Worm (Caenorhabditis elegans): ENCODE measurements around the gene oxy-4.

ce11 chrIII:5150980-5151379, 7.6 kb downstream of the oxy-4 start:
- TF ChIP-seq lin-39 (tag; optimal IDR thresholded peaks at IDR 0.05) (no peak), efl-1 (optimal IDR thresholded peaks at IDR 0.05) (no peak), efl-1 (GFP tag; optimal IDR thresholded peaks at IDR 0.05 in 1 of 2) (no peak), fos-1 (tag; optimal IDR thresholded peaks at IDR 0.05) (no peak), lir-3 (tag; optimal IDR thresholded peaks at IDR 0.05; ENCODE audit: poor library complexity) (no peak)
